Fruit fly (Drosophila melanogaster): Measurements from ENCODE around the gene nis.
A peak's percentile ranks its signal among the peaks of the same experiment; 100 is the strongest.

nis gene

dm6 chr2L:1613748-1614365 is 26.9 kb upstream of the nis start, which contains the start of gene RFeSP:
Gene RFeSP, minus strand, starts transcription at chr2L:1614160.
- no peak for TF ChIP-seq noc (tag; optimal IDR thresholded peaks at IDR 0.05)

dm6 chr2L:1611122-1611521 is 24.2 kb upstream of the nis start, which contains the start of the genes Rab3GAP1 and CG14352:
Gene Rab3GAP1, minus strand, starts transcription at chr2L:1611157.
Gene CG14352, plus strand, starts transcription at chr2L:1611410.
- peak; percentile 85 for TF ChIP-seq noc (tag; optimal IDR thresholded peaks at IDR 0.05)

dm6 chr2L:1606758-1607157 is 19.8 kb upstream of the nis start:
- no peak for TF ChIP-seq noc (tag; optimal IDR thresholded peaks at IDR 0.05)

dm6 chr2L:1603847-1604246 is 16.9 kb upstream of the nis start:
- no peak for TF ChIP-seq noc (tag; optimal IDR thresholded peaks at IDR 0.05)

dm6 chr2L:1596693-1597092 is 9.7 kb upstream of the nis start:
- no peak for TF ChIP-seq noc (tag; optimal IDR thresholded peaks at IDR 0.05)

- TF ChIP-seq noc (tag; optimal IDR thresholded peaks at IDR 0.05), result peak; percentile 53
Observed at dm6 chr2L:1590167-1590566, 3.2 kb upstream of the nis start.

- TF ChIP-seq noc (tag; optimal IDR thresholded peaks at IDR 0.05), result no peak
Observed at dm6 chr2L:1579800-1580199, 7.2 kb downstream of the nis start.

- TF ChIP-seq noc (tag; optimal IDR thresholded peaks at IDR 0.05), result peak; percentile 87
Observed at dm6 chr2L:1579254-1579653, 7.7 kb downstream of the nis start.

dm6 chr2L:1575604-1576003 is 11.4 kb downstream of the nis start:
- no peak for TF ChIP-seq noc (tag; optimal IDR thresholded peaks at IDR 0.05)

- no peak for TF ChIP-seq noc (tag; optimal IDR thresholded peaks at IDR 0.05)
Observed at dm6 chr2L:1574009-1574408, 12.9 kb downstream of the nis start.

- no peak for TF ChIP-seq noc (tag; optimal IDR thresholded peaks at IDR 0.05)
Observed at dm6 chr2L:1568631-1569030, 18.3 kb downstream of the nis start.

- TF ChIP-seq noc (tag; optimal IDR thresholded peaks at IDR 0.05), result no peak
Observed at dm6 chr2L:1559811-1560501, 27.0 kb downstream of the nis start.

- TF ChIP-seq noc (tag; optimal IDR thresholded peaks at IDR 0.05), result no peak
Observed at dm6 chr2L:1557927-1558326, 29.0 kb downstream of the nis start.

- no peak for TF ChIP-seq noc (tag; optimal IDR thresholded peaks at IDR 0.05)
Observed at dm6 chr2L:1556697-1557564, 30.0 kb downstream of the nis start.

dm6 chr2L:1554954-1555353 is 32.0 kb downstream of the nis start, which contains the start of gene haf:
Gene haf, plus strand, starts transcription at chr2L:1555129.
- TF ChIP-seq noc (tag; optimal IDR thresholded peaks at IDR 0.05), result no peak

dm6 chr2L:1547860-1548259 is 39.1 kb downstream of the nis start:
- TF ChIP-seq noc (tag; optimal IDR thresholded peaks at IDR 0.05), result no peak

Measured in whole organism, larva.